Fruit fly (Drosophila melanogaster): ENCODE measurements around the gene Pka-R1.

DNA sequence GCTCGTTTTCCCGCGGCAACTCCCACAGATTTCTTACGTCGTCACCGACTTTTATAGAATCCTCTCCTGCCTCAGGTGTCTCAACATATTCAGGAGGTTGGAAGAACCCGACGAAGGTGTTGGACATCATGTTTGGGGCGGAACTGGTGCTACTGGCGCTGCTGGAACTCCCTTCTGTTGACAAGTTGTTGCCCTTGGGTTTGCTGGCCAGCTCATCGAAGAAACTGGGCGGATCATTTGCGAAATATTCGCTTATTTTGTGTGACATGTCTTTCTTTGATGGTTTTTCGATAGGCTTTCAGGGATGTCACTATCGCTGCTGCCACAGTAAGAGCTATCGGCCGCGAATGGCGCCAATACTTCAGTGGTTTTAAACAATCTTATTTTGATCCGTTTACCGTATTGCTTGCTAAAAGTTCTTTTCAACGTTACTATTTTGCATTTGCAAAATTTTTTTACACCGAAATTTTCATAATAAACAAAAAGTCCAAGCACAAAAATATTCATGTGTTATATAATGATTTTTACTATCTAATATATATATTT lies 28.0 kb upstream of the Pka-R1 start, which contains the start of gene CG11396:
- no peak for TF ChIP-seq aop (GFP tag; IDR thresholded peaks at IDR 0.05)
- peak; percentile 88 for TF ChIP-seq sna (GFP tag; IDR thresholded peaks at IDR 0.05; ENCODE audit: partially characterized antibody)
- TF ChIP-seq run (tag; optimal IDR thresholded peaks at IDR 0.05) = no peak
- TF ChIP-seq Lpt (GFP tag; optimal IDR thresholded peaks at IDR 0.05) = no peak
- no peak for TF ChIP-seq CG9727 (GFP tag; optimal IDR thresholded peaks at IDR 0.05)
